Worm (Caenorhabditis elegans): ENCODE results near the gene Y51H7C.13.

Gene Y51H7C.13

DNA sequence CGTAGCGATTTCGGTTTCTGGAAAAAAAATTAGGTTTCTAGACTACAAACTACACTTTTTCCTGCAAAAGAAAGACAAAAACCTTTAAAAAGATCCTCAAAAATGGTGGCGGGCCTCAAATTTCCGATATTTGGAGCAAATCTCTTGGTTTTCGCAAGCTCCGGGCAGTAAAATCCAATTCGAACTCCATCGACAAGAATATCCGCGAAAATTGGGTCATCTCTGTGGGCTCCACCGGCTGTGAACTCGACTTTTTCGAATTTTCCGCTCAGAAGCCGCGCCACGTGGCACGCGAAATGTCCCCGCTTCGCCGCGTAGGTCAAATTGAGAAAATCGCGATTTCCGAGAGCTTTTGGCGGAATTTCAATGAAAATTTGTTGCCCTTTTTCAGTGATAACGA, 29.6 kb downstream of the Y51H7C.13 start:
- TF ChIP-seq mep-1 (tag; optimal IDR thresholded peaks at IDR 0.05) (no peak), drap-1 (GFP tag; optimal IDR thresholded peaks at IDR 0.05) (no peak), cnd-1 (tag; optimal IDR thresholded peaks at IDR 0.05) (no peak), ham-2 (GFP tag; optimal IDR thresholded peaks at IDR 0.05) (no peak), nhr-237 (tag; optimal IDR thresholded peaks at IDR 0.05) (no peak), nhr-2 (tag; optimal IDR thresholded peaks at IDR 0.05) (no peak), unc-39 (tag; optimal IDR thresholded peaks at IDR 0.05) (no peak), flh-1 (GFP tag; optimal IDR thresholded peaks at IDR 0.05) (no peak), elt-3 (tag; optimal IDR thresholded peaks at IDR 0.05) (no peak), ceh-43 (GFP tag; optimal IDR thresholded peaks at IDR 0.05) (no peak), ceh-83 (GFP tag; optimal IDR thresholded peaks at IDR 0.05) (no peak), bed-3 (GFP tag; optimal IDR thresholded peaks at IDR 0.05) (no peak), ztf-11 (tag; optimal IDR thresholded peaks at IDR 0.05) (no peak), pha-4 (tag; optimal IDR thresholded peaks at IDR 0.05) (no peak), mab-5 (tag; optimal IDR thresholded peaks at IDR 0.05) (no peak)

- TF ChIP-seq elt-1 (tag; optimal IDR thresholded peaks at IDR 0.05; ENCODE audit: borderline replicate concordance, insufficient read depth) (no peak), ceh-83 (GFP tag; optimal IDR thresholded peaks at IDR 0.05) (no peak), sptf-1 (tag; optimal IDR thresholded peaks at IDR 0.05) (no peak)
Measured at ce11 chrII:1423660-1424059, 42.7 kb downstream of the Y51H7C.13 start, which contains the start of gene Y51H7C.10. Gene Y51H7C.10, minus strand, starts transcription at chrII:1423760.

DNA sequence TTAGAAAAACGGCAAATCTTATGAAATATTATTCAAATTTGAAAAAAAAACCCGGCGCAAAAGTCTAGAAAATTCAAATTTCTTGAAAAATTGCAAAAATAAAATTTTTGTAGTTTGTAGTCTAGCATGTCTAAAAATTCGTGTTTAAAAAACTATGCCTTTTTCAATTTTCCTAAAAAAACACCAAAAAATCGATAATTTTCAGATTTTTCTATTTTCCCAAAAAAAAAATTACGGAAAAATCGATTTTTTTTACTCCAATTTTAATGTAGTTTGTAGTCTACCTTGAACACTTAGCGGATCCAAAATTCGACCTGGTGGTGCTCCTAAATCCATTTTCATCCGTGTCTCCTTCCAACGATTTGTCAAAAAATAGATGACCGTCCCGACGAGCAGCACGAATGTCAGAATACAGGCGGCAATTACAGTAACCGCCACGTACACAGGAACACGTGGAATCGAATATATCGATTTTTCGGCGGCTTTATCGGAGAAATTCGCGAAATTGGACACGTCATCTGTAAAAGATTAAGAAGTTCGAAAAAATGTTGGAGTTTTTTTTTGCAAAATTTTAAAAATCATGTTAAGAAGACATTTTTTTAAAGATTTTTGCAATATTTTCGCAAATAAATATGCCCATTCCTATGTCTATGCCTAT, 45.4 kb downstream of the Y51H7C.13 start:
- no peak for TF ChIP-seq elt-3 (tag; optimal IDR thresholded peaks at IDR 0.05)
- no peak for TF ChIP-seq bed-3 (GFP tag; optimal IDR thresholded peaks at IDR 0.05)
- no peak for TF ChIP-seq cnd-1 (tag; optimal IDR thresholded peaks at IDR 0.05)
- no peak for TF ChIP-seq unc-39 (tag; optimal IDR thresholded peaks at IDR 0.05)
- no peak for TF ChIP-seq ces-1 (GFP tag; optimal IDR thresholded peaks at IDR 0.05)
- TF ChIP-seq mab-5 (tag; optimal IDR thresholded peaks at IDR 0.05): no peak
- TF ChIP-seq ham-2 (GFP tag; optimal IDR thresholded peaks at IDR 0.05): no peak

DNA sequence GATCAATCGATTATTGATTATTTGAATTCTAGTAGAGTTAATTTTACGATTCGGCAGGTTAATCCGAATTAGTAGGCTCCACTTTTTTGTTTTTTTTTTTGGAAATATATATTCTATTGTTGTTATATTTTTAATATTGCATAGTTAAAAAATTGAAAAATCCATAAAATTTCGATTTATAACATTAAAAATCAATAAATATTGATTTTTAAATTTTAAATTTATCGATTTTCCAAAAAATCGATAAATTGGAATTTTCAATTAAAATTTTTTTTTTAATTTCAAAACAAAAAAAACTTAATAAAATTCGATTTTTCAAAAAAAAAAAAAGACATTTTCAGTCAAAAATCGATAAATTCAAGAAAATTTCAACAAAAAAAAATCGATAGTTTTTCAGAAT, 46.4 kb downstream of the Y51H7C.13 start:
- TF ChIP-seq unc-39 (tag; optimal IDR thresholded peaks at IDR 0.05) (no peak), pha-4 (tag; optimal IDR thresholded peaks at IDR 0.05) (no peak), hlh-1 (tag; optimal IDR thresholded peaks at IDR 0.05) (no peak), blmp-1 (tag; optimal IDR thresholded peaks at IDR 0.05) (no peak), ham-2 (GFP tag; optimal IDR thresholded peaks at IDR 0.05) (no peak), sptf-1 (tag; optimal IDR thresholded peaks at IDR 0.05) (no peak), bed-3 (GFP tag; optimal IDR thresholded peaks at IDR 0.05) (no peak), lin-13 (tag; optimal IDR thresholded peaks at IDR 0.05) (no peak), ces-1 (GFP tag; optimal IDR thresholded peaks at IDR 0.05) (no peak), snpc-4 (tag; optimal IDR thresholded peaks at IDR 0.05) (no peak), ceh-43 (GFP tag; optimal IDR thresholded peaks at IDR 0.05) (no peak), cnd-1 (tag; optimal IDR thresholded peaks at IDR 0.05) (no peak), lin-32 (GFP tag; optimal IDR thresholded peaks at IDR 0.05) (no peak), lsy-2 (tag; optimal IDR thresholded peaks at IDR 0.05) (no peak), ztf-11 (tag; optimal IDR thresholded peaks at IDR 0.05) (no peak), ceh-83 (GFP tag; optimal IDR thresholded peaks at IDR 0.05) (no peak), nhr-2 (tag; optimal IDR thresholded peaks at IDR 0.05) (no peak), elt-3 (tag; optimal IDR thresholded peaks at IDR 0.05) (no peak), zip-8 (tag; optimal IDR thresholded peaks at IDR 0.05) (no peak)

Measured in whole organism, mixed stage, embryonic.